Worm (Caenorhabditis elegans) whole organism, L4 larva: Measurements from ENCODE around the gene mps-1.

Experiments
- F10B5.3 ChIP-seq: sonication (generic microtip); optimal IDR thresholded peaks from 2 replicates; lab custom pipeline; 2016; ENCODE audit warnings: mild to moderate bottlenecking, missing genetic modification characterization, missing compliant biosample characterization
- F37D6.2 ChIP-seq: sonication (generic microtip); optimal IDR thresholded peaks from 2 replicates; lab custom pipeline; 2016; ENCODE audit warnings: mild to moderate bottlenecking, missing genetic modification characterization, missing compliant biosample characterization
- F44E2.7 ChIP-seq: fragments of 200-800 bp; sonication (Bioruptor generic); IDR thresholded peaks from 2 replicates; pipeline ENCODE4 v2.1.2; 2022; ENCODE audit warnings: missing genetic modification characterization, missing compliant biosample characterization
- F49E8.2 ChIP-seq: sonication (generic microtip); optimal IDR thresholded peaks from 2 replicates; lab custom pipeline; 2016; ENCODE audit warnings: missing compliant biosample characterization, mild to moderate bottlenecking, missing genetic modification characterization, borderline replicate concordance
- T20F7.1 ChIP-seq: fragments of 200-800 bp; sonication (Bioruptor generic); optimal IDR thresholded peaks from 2 replicates; lab custom pipeline; 2018; ENCODE audit warnings: mild to moderate bottlenecking, missing genetic modification characterization, missing compliant biosample characterization
- Y105C5A.15 ChIP-seq: fragments of 200-800 bp; sonication (Bioruptor generic); IDR thresholded peaks from 2 replicates; pipeline ENCODE4 v1.3.6; 2022; ENCODE audit warnings: missing genetic modification characterization, missing compliant biosample characterization
- Y5F2A.4 ChIP-seq: fragments of 200-800 bp; sonication (Bioruptor generic); optimal IDR thresholded peaks from 2 replicates; lab custom pipeline; 2018; ENCODE audit warnings: mild to moderate bottlenecking, missing genetic modification characterization, missing compliant biosample characterization
- ZK337.2 ChIP-seq: fragments of 200-800 bp; sonication (Bioruptor generic); IDR thresholded peaks from 2 replicates; pipeline ENCODE4 v1.3.6; 2022; ENCODE audit warnings: missing genetic modification reagents, missing genetic modification characterization, missing compliant biosample characterization
- ZK546.5 ChIP-seq, 2 experiments: sonication (generic microtip); optimal IDR thresholded peaks; 2 replicates each; lab custom pipeline; 2017; ENCODE audit warnings: missing biosample characterization in 2 of 2, missing genetic modification characterization in 2 of 2
- aly-2 ChIP-seq: sonication (generic microtip); optimal IDR thresholded peaks from 2 replicates; lab custom pipeline; 2018; ENCODE audit warnings: missing biosample characterization, missing genetic modification characterization
- ama-1 ChIP-seq: fragments of 150-350 bp; optimal IDR thresholded peaks from 2 replicates; lab custom pipeline; 2014; ENCODE audit warnings: inconsistent platforms, mixed read lengths
- attf-4 ChIP-seq: sonication (generic microtip); optimal IDR thresholded peaks from 3 replicates; lab custom pipeline; 2017; ENCODE audit warnings: missing biosample characterization, missing genetic modification characterization
- ceh-20 ChIP-seq: fragments of 200-800 bp; sonication (Bioruptor generic); IDR thresholded peaks from 2 replicates; pipeline ENCODE4 v1.3.6; 2022; ENCODE audit warnings: missing genetic modification reagents, missing genetic modification characterization, missing compliant biosample characterization
- ceh-28 ChIP-seq: fragments of 150-350 bp; optimal IDR thresholded peaks from 2 replicates; lab custom pipeline; 2014; ENCODE audit warnings: missing biosample characterization, missing genetic modification reagents, missing genetic modification characterization
- ceh-32 ChIP-seq: sonication (generic microtip); optimal IDR thresholded peaks from 2 replicates; lab custom pipeline; 2016; ENCODE audit warnings: mild to moderate bottlenecking, missing genetic modification characterization, missing compliant biosample characterization; ENCODE audit not compliant: poor library complexity
- ceh-62 ChIP-seq: sonication (generic microtip); optimal IDR thresholded peaks from 2 replicates; lab custom pipeline; 2017; ENCODE audit warnings: missing biosample characterization, missing genetic modification characterization
- ceh-82 ChIP-seq: sonication (generic microtip); optimal IDR thresholded peaks from 2 replicates; lab custom pipeline; 2017; ENCODE audit warnings: missing biosample characterization, missing genetic modification characterization
- daf-12 ChIP-seq: fragments of 150-350 bp; optimal IDR thresholded peaks from 2 replicates; lab custom pipeline; 2014; ENCODE audit warnings: missing biosample characterization, missing genetic modification reagents, missing genetic modification characterization
- daf-16 ChIP-seq, 3 experiments: sonication (generic microtip); optimal IDR thresholded peaks; 2 replicates each; lab custom pipeline; 2016 to 2017; ENCODE audit warnings: missing genetic modification characterization in 3 of 3, missing genetic modification reagents in 3 of 3, mild to moderate bottlenecking in 2 of 3, missing compliant biosample characterization in 2 of 3, missing biosample characterization in 1 of 3, moderate library complexity in 1 of 3
- daf-8 ChIP-seq: fragments of 200-800 bp; sonication (Bioruptor generic); IDR thresholded peaks from 2 replicates; pipeline ENCODE4 v1.3.6; 2022; ENCODE audit warnings: missing genetic modification characterization, missing compliant biosample characterization
- dmd-8 ChIP-seq: fragments of 200-800 bp; sonication (Bioruptor generic); IDR thresholded peaks from 2 replicates; pipeline ENCODE4 v1.3.6; 2022; ENCODE audit warnings: missing genetic modification characterization, missing compliant biosample characterization
- dpl-1 ChIP-seq: fragments of 150-350 bp; optimal IDR thresholded peaks from 2 replicates; lab custom pipeline; 2014; ENCODE audit warnings: missing biosample characterization, missing genetic modification reagents, missing genetic modification characterization
- duxl-1 ChIP-seq: sonication (generic microtip); optimal IDR thresholded peaks from 2 replicates; lab custom pipeline; 2016; ENCODE audit warnings: mild to moderate bottlenecking, missing genetic modification characterization, moderate library complexity, missing compliant biosample characterization; ENCODE audit not compliant: poor library complexity
- egl-43 ChIP-seq: fragments of 200-800 bp; sonication (Bioruptor generic); IDR thresholded peaks from 2 replicates; pipeline ENCODE4 v1.3.6; 2022; ENCODE audit warnings: missing genetic modification reagents, missing genetic modification characterization, missing compliant biosample characterization
- hmg-1.1 ChIP-seq: fragments of 200-800 bp; sonication (Bioruptor generic); IDR thresholded peaks from 2 replicates; pipeline ENCODE4 v1.3.6; 2022; ENCODE audit warnings: missing genetic modification reagents, missing genetic modification characterization, missing compliant biosample characterization
- lin-13 ChIP-seq: fragments of 150-350 bp; optimal IDR thresholded peaks from 2 replicates; lab custom pipeline; 2014; ENCODE audit warnings: missing biosample characterization, missing genetic modification reagents, missing genetic modification characterization
- lir-3 ChIP-seq: sonication (generic microtip); optimal IDR thresholded peaks from 2 replicates; lab custom pipeline; 2016; ENCODE audit warnings: mild to moderate bottlenecking, missing genetic modification characterization, missing compliant biosample characterization
- madf-5 ChIP-seq, 2 experiments: fragments of 200-800 bp; sonication (Bioruptor generic); IDR thresholded peaks; 2 replicates each; pipeline ENCODE4 v1.3.6; 2022; ENCODE audit warnings: missing compliant biosample characterization in 2 of 2, missing genetic modification characterization in 2 of 2
- mep-1 ChIP-seq: fragments of 150-350 bp; sonication (generic microtip); optimal IDR thresholded peaks from 3 replicates; lab custom pipeline; 2014; ENCODE audit warnings: missing biosample characterization, missing genetic modification characterization
- mxl-2 ChIP-seq: fragments of 200-800 bp; sonication (Bioruptor generic); conservative IDR thresholded peaks from 2 replicates; pipeline ENCODE4 v1.3.6; 2022; ENCODE audit warnings: missing genetic modification reagents, missing genetic modification characterization, missing compliant biosample characterization
- mxl-3 ChIP-seq: fragments of 200-800 bp; sonication (Bioruptor generic); optimal IDR thresholded peaks from 2 replicates; lab custom pipeline; 2018; ENCODE audit warnings: mild to moderate bottlenecking, missing genetic modification characterization, missing compliant biosample characterization
- nhr-10 ChIP-seq: fragments of 150-350 bp; optimal IDR thresholded peaks from 2 replicates; lab custom pipeline; 2014; ENCODE audit warnings: missing biosample characterization, missing genetic modification characterization
- nhr-102 ChIP-seq: sonication (generic microtip); optimal IDR thresholded peaks from 2 replicates; lab custom pipeline; 2016; ENCODE audit warnings: mild to moderate bottlenecking, missing genetic modification characterization, moderate library complexity, missing compliant biosample characterization
- nhr-111 ChIP-seq: fragments of 200-800 bp; sonication (Bioruptor generic); optimal IDR thresholded peaks from 2 replicates; lab custom pipeline; 2018; ENCODE audit warnings: mild to moderate bottlenecking, missing genetic modification characterization, missing compliant biosample characterization
- nhr-41 ChIP-seq: fragments of 200-800 bp; sonication (Bioruptor generic); IDR thresholded peaks from 2 replicates; pipeline ENCODE4 v1.3.6; 2022; ENCODE audit warnings: missing genetic modification reagents, missing genetic modification characterization, missing compliant biosample characterization
- nhr-6 ChIP-seq: fragments of 150-350 bp; optimal IDR thresholded peaks from 2 replicates; lab custom pipeline; 2014; ENCODE audit warnings: missing biosample characterization, missing genetic modification characterization
- nhr-76 ChIP-seq: fragments of 150-350 bp; optimal IDR thresholded peaks from 2 replicates; lab custom pipeline; 2014; ENCODE audit warnings: missing biosample characterization, missing genetic modification characterization
- nhr-77 ChIP-seq: fragments of 150-350 bp; optimal IDR thresholded peaks from 2 replicates; lab custom pipeline; 2014; ENCODE audit warnings: missing biosample characterization, missing genetic modification characterization
- pha-4 ChIP-seq, 2 experiments: fragments of 150-350 bp in 1 of 2; fragments of 200-800 bp in 1 of 2; sonication (Bioruptor generic) in 1 of 2; IDR thresholded peaks in 1 of 2; optimal IDR thresholded peaks in 1 of 2; 2 replicates each; pipeline versions ENCODE4 v1.3.6 to Lab custom; 2014 to 2022; ENCODE audit warnings: missing genetic modification characterization in 2 of 2, missing genetic modification reagents in 2 of 2, missing biosample characterization in 1 of 2, missing compliant biosample characterization in 1 of 2
- rbr-2 ChIP-seq: sonication (generic microtip); optimal IDR thresholded peaks from 2 replicates; lab custom pipeline; 2016; ENCODE audit warnings: missing genotype, missing genetic modification characterization, missing compliant biosample characterization
- sdz-12 ChIP-seq: fragments of 200-800 bp; sonication (Bioruptor generic); optimal IDR thresholded peaks from 2 replicates; lab custom pipeline; 2018; ENCODE audit warnings: mild to moderate bottlenecking, missing genetic modification characterization, missing compliant biosample characterization
- set-16 ChIP-seq: fragments of 200-800 bp; sonication (Bioruptor generic); IDR thresholded peaks from 2 replicates; pipeline ENCODE4 v1.3.6; 2022; ENCODE audit warnings: missing genetic modification reagents, missing genetic modification characterization, missing compliant biosample characterization
- skn-1 ChIP-seq: fragments of 150-350 bp; optimal IDR thresholded peaks from 2 replicates; lab custom pipeline; 2014; ENCODE audit warnings: missing biosample characterization, missing genetic modification characterization
- spr-3 ChIP-seq: fragments of 200-800 bp; sonication (Bioruptor generic); optimal IDR thresholded peaks from 2 replicates; lab custom pipeline; 2018; ENCODE audit warnings: mild to moderate bottlenecking, missing genetic modification characterization, missing compliant biosample characterization
- tra-1 ChIP-seq: fragments of 200-800 bp; sonication (Bioruptor generic); IDR thresholded peaks from 2 replicates; pipeline ENCODE4 v1.3.6; 2022; ENCODE audit warnings: missing genetic modification reagents, missing genetic modification characterization, missing compliant biosample characterization
- unc-130 ChIP-seq: sonication (generic microtip); optimal IDR thresholded peaks from 2 replicates; lab custom pipeline; 2016; ENCODE audit warnings: missing genetic modification reagents, missing genetic modification characterization, missing compliant biosample characterization
- zag-1 ChIP-seq: fragments of 150-350 bp; optimal IDR thresholded peaks from 2 replicates; lab custom pipeline; 2014; ENCODE audit warnings: missing biosample characterization, missing genetic modification characterization
- zfp-3 ChIP-seq: fragments of 200-800 bp; sonication (Bioruptor generic); conservative IDR thresholded peaks from 2 replicates; pipeline ENCODE4 v1.3.6; 2022; ENCODE audit warnings: missing genetic modification reagents, missing genetic modification characterization, missing compliant biosample characterization
- zip-11 ChIP-seq: fragments of 200-800 bp; sonication (Bioruptor generic); IDR thresholded peaks from 2 replicates; pipeline ENCODE4 v1.3.6; 2022; ENCODE audit warnings: missing genetic modification characterization, missing compliant biosample characterization
- zip-2 ChIP-seq: fragments of 150-350 bp; optimal IDR thresholded peaks from 2 replicates; lab custom pipeline; 2014; ENCODE audit warnings: missing biosample characterization, missing genetic modification characterization
- ztf-11 ChIP-seq: fragments of 150-350 bp; optimal IDR thresholded peaks from 2 replicates; lab custom pipeline; 2014; ENCODE audit warnings: missing biosample characterization, missing genetic modification characterization
- ztf-7 ChIP-seq: fragments of 150-350 bp; optimal IDR thresholded peaks from 2 replicates; lab custom pipeline; 2014; ENCODE audit warnings: missing biosample characterization, missing genetic modification characterization

Gene mps-1

ce11 chrII:6252707-6253106 is 41.5 kb downstream of the mps-1 start (continued):
- no peak for TF ChIP-seq nhr-76 (tag; lab: Kevin White, UChicago)
- no peak for TF ChIP-seq F44E2.7 (GFP tag; lab: Robert Waterston, UW)
- no peak for TF ChIP-seq Y5F2A.4 (GFP tag; lab: Kevin White, UChicago)
- TF ChIP-seq egl-43 (GFP tag; lab: Robert Waterston, UW) = no peak
- no peak for TF ChIP-seq tra-1
- TF ChIP-seq mep-1 (tag; lab: Kevin White, UChicago) = peak; percentile 26
- TF ChIP-seq zag-1 (tag; lab: Kevin White, UChicago) = no peak
- no peak for TF ChIP-seq Y105C5A.15 (GFP tag; lab: Robert Waterston, UW)
- TF ChIP-seq ceh-62 (tag; lab: Kevin White, UChicago) = no peak
- TF ChIP-seq T20F7.1 (GFP tag; lab: Kevin White, UChicago) = no peak
- no peak for TF ChIP-seq ceh-82 (tag; lab: Kevin White, UChicago)
- TF ChIP-seq mxl-2 (GFP tag; lab: Robert Waterston, UW) = no peak
- TF ChIP-seq nhr-41 (GFP tag; lab: Robert Waterston, UW) = no peak
- no peak for TF ChIP-seq ztf-11
- TF ChIP-seq nhr-111 = no peak
- no peak for TF ChIP-seq F10B5.3 (tag; lab: Kevin White, UChicago)
- TF ChIP-seq skn-1 (tag; lab: Kevin White, UChicago) = no peak
- TF ChIP-seq sdz-12 (GFP tag; lab: Kevin White, UChicago) = no peak
- no peak for TF ChIP-seq ama-1 (lab: Kevin White, UChicago)
- TF ChIP-seq ZK546.5 (tag; optimal IDR thresholded peaks at IDR 0.05; lab: Kevin White, UChicago) = no peak
- TF ChIP-seq ceh-28 = no peak
- TF ChIP-seq daf-8 = no peak
- peak; percentile 19 for TF ChIP-seq unc-130
- TF ChIP-seq attf-4 (tag; lab: Kevin White, UChicago) = no peak
- no peak for TF ChIP-seq spr-3 (GFP tag; lab: Kevin White, UChicago)
- TF ChIP-seq lin-13 (GFP tag; lab: Kevin White, UChicago) = no peak
- TF ChIP-seq daf-16 (GFP tag; optimal IDR thresholded peaks at IDR 0.05; lab: Kevin White, UChicago) = no peak
- TF ChIP-seq daf-16 (tag; optimal IDR thresholded peaks at IDR 0.05; lab: Kevin White, UChicago) = no peak
- no peak for TF ChIP-seq aly-2 (tag; lab: Kevin White, UChicago)
- TF ChIP-seq madf-5 (GFP tag; IDR thresholded peaks at IDR 0.05; lab: Robert Waterston, UW) = no peak
- no peak for TF ChIP-seq nhr-77 (tag; lab: Kevin White, UChicago)
- no peak for TF ChIP-seq hmg-1.1 (GFP tag; lab: Robert Waterston, UW)
- TF ChIP-seq dpl-1 (GFP tag; lab: Kevin White, UChicago) = no peak
- TF ChIP-seq ztf-7 (tag; lab: Kevin White, UChicago) = no peak
- TF ChIP-seq F37D6.2 (tag; lab: Kevin White, UChicago) = no peak
- TF ChIP-seq mxl-3 = no peak
- no peak for TF ChIP-seq duxl-1 (tag; lab: Kevin White, UChicago)
- TF ChIP-seq set-16 (GFP tag; lab: Robert Waterston, UW) = no peak
- no peak for TF ChIP-seq lir-3 (tag; lab: Kevin White, UChicago)
- TF ChIP-seq ceh-20 = no peak
- no peak for TF ChIP-seq daf-12 (tag; lab: Kevin White, UChicago)
- TF ChIP-seq zip-11 = no peak
- no peak for TF ChIP-seq zip-2 (tag; lab: Kevin White, UChicago)
- TF ChIP-seq F49E8.2 (tag; lab: Kevin White, UChicago) = peak; percentile 59
- peak; percentile 19; the same call in 1 of the 2 replicates for TF ChIP-seq pha-4 (GFP tag; IDR thresholded peaks at IDR 0.05; lab: Robert Waterston, UW)
- no peak for TF ChIP-seq pha-4 (tag; optimal IDR thresholded peaks at IDR 0.05; lab: Kevin White, UChicago)
- peak; percentile 69; the same call in 1 of the 2 replicates for TF ChIP-seq zfp-3 (GFP tag; lab: Robert Waterston, UW)
- TF ChIP-seq rbr-2 (tag; lab: Kevin White, UChicago) = no peak
- no peak for TF ChIP-seq dmd-8 (GFP tag; lab: Robert Waterston, UW)
- no peak for TF ChIP-seq nhr-10 (tag; lab: Kevin White, UChicago)
- no peak for TF ChIP-seq ZK337.2
- TF ChIP-seq nhr-6 (tag; lab: Kevin White, UChicago) = no peak
- no peak for TF ChIP-seq ceh-32 (tag; lab: Kevin White, UChicago)
- TF ChIP-seq nhr-102 (tag; lab: Kevin White, UChicago) = peak; percentile 20
